Worm (Caenorhabditis elegans) whole organism, early embryonic: Measurements from ENCODE around the gene W04G3.12.

ENCODE experiments used
- B0310.2 ChIP-seq: sonication (generic microtip); optimal IDR thresholded peaks from 2 replicates; lab custom pipeline; 2016; ENCODE audit warnings: mild to moderate bottlenecking, missing genetic modification characterization, missing compliant biosample characterization
- ama-1 ChIP-seq: fragments of 150-350 bp; optimal IDR thresholded peaks from 2 replicates; lab custom pipeline; 2014
- ceh-36 ChIP-seq: sonication (generic microtip); optimal IDR thresholded peaks from 2 replicates; lab custom pipeline; 2016; ENCODE audit warnings: missing genetic modification characterization, inconsistent platforms, missing compliant biosample characterization
- flt-1 ChIP-seq: fragments of 200-800 bp; sonication (Bioruptor generic); IDR thresholded peaks from 2 replicates; pipeline ENCODE4 v1.3.6; 2022; ENCODE audit warnings: missing genetic modification characterization, missing compliant biosample characterization
- hnd-1 ChIP-seq: sonication (generic microtip); optimal IDR thresholded peaks from 2 replicates; lab custom pipeline; 2016; ENCODE audit warnings: missing genetic modification characterization, missing compliant biosample characterization
- pes-1 ChIP-seq: fragments of 200-800 bp; sonication (Bioruptor generic); IDR thresholded peaks from 2 replicates; pipeline ENCODE4 v1.3.6; 2022; ENCODE audit warnings: missing genetic modification reagents, missing genetic modification characterization, missing compliant biosample characterization
- scrt-1 ChIP-seq: fragments of 200-800 bp; sonication (Bioruptor generic); IDR thresholded peaks from 2 replicates; pipeline ENCODE4 v1.3.6; 2022; ENCODE audit warnings: missing genetic modification characterization, missing compliant biosample characterization
- tbx-11 ChIP-seq: fragments of 200-800 bp; sonication (Bioruptor generic); IDR thresholded peaks from 2 replicates; pipeline ENCODE4 v1.3.6; 2022; ENCODE audit warnings: missing genetic modification characterization, missing compliant biosample characterization
- tbx-37 ChIP-seq: fragments of 200-800 bp; sonication (Bioruptor generic); conservative IDR thresholded peaks from 2 replicates; pipeline ENCODE4 v1.3.6; 2022; ENCODE audit warnings: missing genetic modification reagents, missing genetic modification characterization, missing compliant biosample characterization

- no peak for TF ChIP-seq flt-1 (GFP tag; lab: Robert Waterston, UW)
- no peak for TF ChIP-seq B0310.2
- no peak for TF ChIP-seq ama-1 (lab: Kevin White, UChicago)
- no peak for TF ChIP-seq tbx-11 (GFP tag; lab: Robert Waterston, UW)
- no peak for TF ChIP-seq pes-1 (GFP tag; lab: Robert Waterston, UW)
- TF ChIP-seq scrt-1, result no peak
- TF ChIP-seq hnd-1 (tag; lab: Kevin White, UChicago), result no peak
- no peak for TF ChIP-seq tbx-37 (GFP tag; lab: Robert Waterston, UW)
- no peak for TF ChIP-seq ceh-36 (tag; lab: Kevin White, UChicago)
Measured at ce11 chrX:11057028-11057427, 19.6 kb downstream of the W04G3.12 start, which contains the start of gene lpr-3.
